Worm (Caenorhabditis elegans) whole organism, L1 larva: ENCODE data around the gene C44B7.5.
A peak's percentile ranks its signal among the peaks of the same experiment; 100 is the strongest.

ENCODE experiments used
- aha-1 ChIP-seq: fragments of 150-350 bp; optimal IDR thresholded peaks from 2 replicates; lab custom pipeline; 2014; ENCODE audit warnings: missing biosample characterization, missing genetic modification characterization
- ama-1 ChIP-seq: fragments of 150-350 bp; optimal IDR thresholded peaks from 2 replicates; lab custom pipeline; 2014
- ceh-8 ChIP-seq: fragments of 200-800 bp; sonication (Bioruptor generic); optimal IDR thresholded peaks from 2 replicates; lab custom pipeline; 2018; ENCODE audit warnings: mild to moderate bottlenecking, missing genetic modification characterization, moderate library complexity, missing compliant biosample characterization
- ceh-88 ChIP-seq: fragments of 200-800 bp; sonication (Bioruptor generic); IDR thresholded peaks from 2 replicates; pipeline ENCODE4 v1.3.6; 2022; ENCODE audit warnings: missing genetic modification characterization, missing compliant biosample characterization
- ces-1 ChIP-seq: fragments of 150-350 bp; optimal IDR thresholded peaks from 2 replicates; lab custom pipeline; 2014; ENCODE audit warnings: missing biosample characterization, missing genetic modification reagents, missing genetic modification characterization
- dpl-1 ChIP-seq, 3 experiments: fragments of 150-350 bp in 2 of 3; sonication (generic microtip) in 1 of 3; optimal IDR thresholded peaks; 2 replicates each; lab custom pipeline; 2014 to 2017; ENCODE audit warnings: missing biosample characterization in 3 of 3, missing genetic modification characterization in 3 of 3, missing genetic modification reagents in 3 of 3
- dsc-1 ChIP-seq: sonication (generic microtip); optimal IDR thresholded peaks from 2 replicates; lab custom pipeline; 2016; ENCODE audit warnings: mild to moderate bottlenecking, missing genetic modification characterization, missing compliant biosample characterization
- efl-1 ChIP-seq, 4 experiments: fragments of 150-350 bp; optimal IDR thresholded peaks in 3 of 4; peaks in 1 of 4; 1 replicate in 1 of 4; 2 replicates in 3 of 4; lab custom pipeline; 2014; ENCODE audit warnings: missing biosample characterization in 2 of 4, missing genetic modification characterization in 2 of 4, missing genetic modification reagents in 2 of 4
- efl-3 ChIP-seq: fragments of 200-800 bp; sonication (Bioruptor generic); optimal IDR thresholded peaks from 2 replicates; lab custom pipeline; 2018; ENCODE audit warnings: mild to moderate bottlenecking, missing genetic modification characterization, missing compliant biosample characterization
- elt-3 ChIP-seq, 6 experiments: fragments of 150-350 bp in 1 of 6; sonication (generic microtip); optimal IDR thresholded peaks; 2 replicates each; lab custom pipeline; 2017 to 2018; ENCODE audit warnings: missing biosample characterization in 6 of 6, missing genetic modification characterization in 6 of 6, inconsistent platforms in 1 of 6
- fkh-10 ChIP-seq: sonication (generic microtip); optimal IDR thresholded peaks from 2 replicates; lab custom pipeline; 2017; ENCODE audit warnings: missing biosample characterization, missing genetic modification reagents, missing genetic modification characterization
- fos-1 ChIP-seq: fragments of 150-350 bp; optimal IDR thresholded peaks from 2 replicates; lab custom pipeline; 2014; ENCODE audit warnings: missing biosample characterization, missing genetic modification characterization
- grh-1 ChIP-seq: fragments of 200-800 bp; sonication (Bioruptor generic); IDR thresholded peaks from 2 replicates; pipeline ENCODE4 v1.3.6; 2022; ENCODE audit warnings: missing genetic modification reagents, missing genetic modification characterization, missing compliant biosample characterization
- hlh-17 ChIP-seq: fragments of 200-800 bp; sonication (Bioruptor generic); optimal IDR thresholded peaks from 2 replicates; lab custom pipeline; 2018; ENCODE audit warnings: missing genetic modification characterization, mild to moderate bottlenecking, missing compliant biosample characterization, moderate library complexity, borderline replicate concordance
- irx-1 ChIP-seq: sonication (generic microtip); optimal IDR thresholded peaks from 2 replicates; lab custom pipeline; 2016; ENCODE audit warnings: missing genetic modification characterization, missing compliant biosample characterization
- isw-1 ChIP-seq: fragments of 200-800 bp; sonication (Bioruptor generic); IDR thresholded peaks from 2 replicates; pipeline ENCODE4 v1.3.6; 2022; ENCODE audit warnings: missing genetic modification characterization, missing compliant biosample characterization
- lin-14 ChIP-seq: fragments of 200-800 bp; sonication (Bioruptor generic); optimal IDR thresholded peaks from 2 replicates; lab custom pipeline; 2018; ENCODE audit warnings: mild to moderate bottlenecking, missing genetic modification characterization, moderate library complexity, missing compliant biosample characterization
- lin-35 ChIP-seq, 2 experiments: fragments of 150-350 bp; optimal IDR thresholded peaks; 2 replicates each; lab custom pipeline; 2014; ENCODE audit warnings: missing biosample characterization in 2 of 2, missing genetic modification characterization in 2 of 2, missing genetic modification reagents in 2 of 2
- lin-39 ChIP-seq: fragments of 150-350 bp; optimal IDR thresholded peaks from 2 replicates; lab custom pipeline; 2014; ENCODE audit warnings: missing biosample characterization, missing genetic modification reagents, missing genetic modification characterization
- lir-3 ChIP-seq: sonication (generic microtip); optimal IDR thresholded peaks from 2 replicates; lab custom pipeline; 2016; ENCODE audit warnings: mild to moderate bottlenecking, missing genetic modification characterization, moderate library complexity, missing compliant biosample characterization; ENCODE audit not compliant: poor library complexity
- lsy-2 ChIP-seq, 2 experiments: fragments of 150-350 bp; optimal IDR thresholded peaks; 2 replicates each; lab custom pipeline; 2014; ENCODE audit warnings: missing biosample characterization in 2 of 2, missing genetic modification characterization in 2 of 2
- mab-9 ChIP-seq: fragments of 200-800 bp; sonication (Bioruptor generic); IDR thresholded peaks from 2 replicates; pipeline ENCODE4 v1.3.6; 2022; ENCODE audit warnings: missing genetic modification reagents, missing genetic modification characterization, missing compliant biosample characterization
- mdl-1 ChIP-seq, 2 experiments: fragments of 150-350 bp; optimal IDR thresholded peaks; 2 replicates each; lab custom pipeline; 2014 to 2017; ENCODE audit warnings: missing biosample characterization in 2 of 2, missing genetic modification characterization in 2 of 2, inconsistent platforms in 1 of 2
- nhr-12 ChIP-seq: sonication (generic microtip); optimal IDR thresholded peaks from 2 replicates; lab custom pipeline; 2017; ENCODE audit warnings: missing biosample characterization, missing genetic modification characterization
- nhr-19 ChIP-seq: fragments of 200-800 bp; sonication (Bioruptor generic); conservative IDR thresholded peaks from 2 replicates; pipeline ENCODE4 v1.3.6; 2022; ENCODE audit warnings: missing genetic modification characterization, missing compliant biosample characterization
- nhr-20 ChIP-seq: sonication (generic microtip); optimal IDR thresholded peaks from 2 replicates; lab custom pipeline; 2016; ENCODE audit warnings: mild to moderate bottlenecking, missing genetic modification characterization, missing compliant biosample characterization
- nhr-47 ChIP-seq: sonication (generic microtip); optimal IDR thresholded peaks from 2 replicates; lab custom pipeline; 2016; ENCODE audit warnings: mild to moderate bottlenecking, missing genetic modification characterization, moderate library complexity, missing compliant biosample characterization
- nhr-71 ChIP-seq: sonication (generic microtip); optimal IDR thresholded peaks from 2 replicates; lab custom pipeline; 2016; ENCODE audit warnings: mild to moderate bottlenecking, missing genetic modification characterization, moderate library complexity, missing compliant biosample characterization
- nhr-76 ChIP-seq: sonication (generic microtip); optimal IDR thresholded peaks from 2 replicates; lab custom pipeline; 2017; ENCODE audit warnings: missing biosample characterization, missing genetic modification characterization
- nhr-84 ChIP-seq: sonication (generic microtip); optimal IDR thresholded peaks from 2 replicates; lab custom pipeline; 2017; ENCODE audit warnings: missing biosample characterization, missing genetic modification characterization
- nhr-85 ChIP-seq: sonication (generic microtip); peaks from one replicate; lab custom pipeline; 2016; ENCODE audit warnings: missing genetic modification characterization, inconsistent platforms, missing compliant biosample characterization
- rnt-1 ChIP-seq: sonication (generic microtip); optimal IDR thresholded peaks from 2 replicates; lab custom pipeline; 2016; ENCODE audit warnings: mild to moderate bottlenecking, missing genetic modification characterization, moderate library complexity, missing compliant biosample characterization
- skn-1 ChIP-seq: fragments of 150-350 bp; optimal IDR thresholded peaks from 2 replicates; lab custom pipeline; 2014; ENCODE audit warnings: missing biosample characterization, missing genetic modification characterization
- snpc-4 ChIP-seq: fragments of 150-350 bp; optimal IDR thresholded peaks from 2 replicates; lab custom pipeline; 2014; ENCODE audit warnings: missing biosample characterization, missing genetic modification characterization
- sox-4 ChIP-seq: sonication (generic microtip); optimal IDR thresholded peaks from 2 replicates; lab custom pipeline; 2016; ENCODE audit warnings: missing genetic modification characterization, missing compliant biosample characterization
- sptf-1 ChIP-seq: fragments of 150-350 bp; optimal IDR thresholded peaks from 2 replicates; lab custom pipeline; 2014; ENCODE audit warnings: missing biosample characterization, missing genetic modification characterization
- sup-37 ChIP-seq: fragments of 200-800 bp; sonication (Bioruptor generic); optimal IDR thresholded peaks from 2 replicates; lab custom pipeline; 2018; ENCODE audit warnings: mild to moderate bottlenecking, missing genetic modification characterization, missing compliant biosample characterization
- tlp-1 ChIP-seq: fragments of 150-350 bp; optimal IDR thresholded peaks from 2 replicates; lab custom pipeline; 2014; ENCODE audit warnings: missing biosample characterization, missing genetic modification characterization
- unc-86 ChIP-seq: sonication (generic microtip); optimal IDR thresholded peaks from 2 replicates; lab custom pipeline; 2016; ENCODE audit warnings: missing genetic modification characterization, missing compliant biosample characterization
- vab-15 ChIP-seq: sonication (generic microtip); optimal IDR thresholded peaks from 2 replicates; lab custom pipeline; 2017; ENCODE audit warnings: missing genotype, mild to moderate bottlenecking, missing genetic modification characterization, missing compliant biosample characterization
- zag-1 ChIP-seq: fragments of 150-350 bp; optimal IDR thresholded peaks from 2 replicates; lab custom pipeline; 2014; ENCODE audit warnings: missing biosample characterization, missing genetic modification characterization
- zip-4 ChIP-seq: fragments of 200-800 bp; sonication (Bioruptor generic); optimal IDR thresholded peaks from 2 replicates; lab custom pipeline; 2018; ENCODE audit warnings: mild to moderate bottlenecking, missing genetic modification characterization, moderate library complexity, missing compliant biosample characterization
- ztf-4 ChIP-seq: fragments of 150-350 bp; optimal IDR thresholded peaks from 2 replicates; lab custom pipeline; 2014; ENCODE audit warnings: missing biosample characterization, missing genetic modification characterization

C44B7.5 gene

ce11 chrII:6891176-6891575, 18.8 kb upstream of the C44B7.5 start (continued):
- peak; percentile 29 for TF ChIP-seq lir-3 (tag; lab: Kevin White, UChicago)
- peak in 2 of 3 experiments; percentile 15 to 38 for TF ChIP-seq dpl-1 (GFP tag; optimal IDR thresholded peaks at IDR 0.05; lab: Kevin White, UChicago)
- TF ChIP-seq grh-1 (GFP tag; lab: Robert Waterston, UW), result 0 out of 2 replicates have a peak, but pooled peaks have one; percentile 9
- TF ChIP-seq irx-1 (tag; lab: Kevin White, UChicago), result peak; percentile 5
- TF ChIP-seq unc-86 (tag; lab: Kevin White, UChicago), result no peak
- no peak for TF ChIP-seq sptf-1 (tag; lab: Kevin White, UChicago)
- peak; percentile 88 for TF ChIP-seq lin-14 (GFP tag; lab: Kevin White, UChicago)

ce11 chrII:6890095-6890494, 17.7 kb upstream of the C44B7.5 start, which contains the start of gene acer-1:
TSS of gene acer-1 (minus strand) at chrII:6890400.
- no peak for TF ChIP-seq tlp-1 (tag; lab: Kevin White, UChicago)
- no peak for TF ChIP-seq aha-1
- no peak for TF ChIP-seq lsy-2 (tag; optimal IDR thresholded peaks at IDR 0.05; lab: Kevin White, UChicago)
- TF ChIP-seq rnt-1 (tag; lab: Kevin White, UChicago), result peak; percentile 28
- TF ChIP-seq efl-1 (optimal IDR thresholded peaks at IDR 0.05; lab: Kevin White, UChicago), result no peak
- TF ChIP-seq efl-1 (GFP tag; optimal IDR thresholded peaks at IDR 0.05 in 1 of 2; lab: Kevin White, UChicago), result peak in 1 of 2 experiments; percentile 59
- TF ChIP-seq ztf-4 (tag; lab: Kevin White, UChicago), result peak; percentile 46
- peak; percentile 33 for TF ChIP-seq nhr-71 (tag; lab: Kevin White, UChicago)
- TF ChIP-seq nhr-85 (tag; lab: Kevin White, UChicago), result peak; percentile 75
- TF ChIP-seq ama-1, result peak; percentile 31
- no peak for TF ChIP-seq vab-15 (tag; lab: Kevin White, UChicago)
- no peak for TF ChIP-seq ceh-8 (GFP tag; lab: Kevin White, UChicago)
- 0 out of 2 replicates have a peak, but pooled peaks have one; percentile 42 for TF ChIP-seq ceh-88 (GFP tag; lab: Robert Waterston, UW)
- TF ChIP-seq skn-1 (tag; lab: Kevin White, UChicago), result no peak
- no peak for TF ChIP-seq nhr-76 (tag; lab: Kevin White, UChicago)
- peak; percentile 12; the same call in 1 of the 2 replicates for TF ChIP-seq nhr-19 (GFP tag; lab: Robert Waterston, UW)
- TF ChIP-seq, all 84 proteins: peak for 8

DNA sequence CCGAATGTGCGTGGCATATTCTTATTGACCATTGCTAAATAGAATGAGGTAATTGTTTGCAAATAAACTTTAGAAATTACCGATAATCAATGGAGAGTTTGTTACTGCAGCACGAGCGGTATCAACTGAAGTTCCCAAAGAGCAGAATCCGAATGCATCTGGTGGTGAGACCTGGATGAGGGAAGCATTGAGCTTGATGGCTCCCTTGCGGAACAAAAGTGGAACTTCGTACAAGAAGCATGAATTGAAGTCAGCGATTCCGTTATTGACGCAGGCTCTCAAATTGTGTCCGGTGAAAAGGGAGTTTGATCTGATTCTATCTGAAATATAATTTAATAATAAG, 17.2 kb upstream of the C44B7.5 start:
- TF ChIP-seq nhr-84 (tag; lab: Kevin White, UChicago) (no peak), ama-1 (peak; percentile 40), zip-4 (GFP tag; lab: Kevin White, UChicago) (peak; percentile 40), nhr-71 (tag; lab: Kevin White, UChicago) (peak; percentile 36), lin-14 (GFP tag; lab: Kevin White, UChicago) (no peak), lin-39 (no peak), nhr-47 (tag; lab: Kevin White, UChicago) (peak; percentile 24), sox-4 (tag; lab: Kevin White, UChicago) (no peak), lin-35 (GFP tag; optimal IDR thresholded peaks at IDR 0.05; lab: Kevin White, UChicago) (peak in 1 of 2 experiments; percentile 35), isw-1 (no peak), nhr-76 (tag; lab: Kevin White, UChicago) (no peak), dsc-1 (tag; lab: Kevin White, UChicago) (no peak), sptf-1 (tag; lab: Kevin White, UChicago) (no peak)

ce11 chrII:6888661-6889579, 16.5 kb upstream of the C44B7.5 start:
- TF ChIP-seq sup-37 (GFP tag; lab: Kevin White, UChicago), result no peak
- peak; percentile 9 for TF ChIP-seq lir-3 (tag; lab: Kevin White, UChicago)
- TF ChIP-seq elt-3 (tag; optimal IDR thresholded peaks at IDR 0.05; lab: Kevin White, UChicago), result no peak
- TF ChIP-seq ces-1 (GFP tag; lab: Kevin White, UChicago), result no peak
- TF ChIP-seq hlh-17 (GFP tag; lab: Kevin White, UChicago), result no peak
- no peak for TF ChIP-seq snpc-4 (tag; lab: Kevin White, UChicago)
- peak; percentile 11 for TF ChIP-seq nhr-20 (tag; lab: Kevin White, UChicago)
- no peak for TF ChIP-seq fos-1 (tag; lab: Kevin White, UChicago)
- TF ChIP-seq zag-1 (tag; lab: Kevin White, UChicago), result no peak
- no peak for TF ChIP-seq fkh-10 (GFP tag; lab: Kevin White, UChicago)
- no peak for TF ChIP-seq irx-1 (tag; lab: Kevin White, UChicago)
- TF ChIP-seq mdl-1 (tag; optimal IDR thresholded peaks at IDR 0.05; lab: Kevin White, UChicago), result no peak
- TF ChIP-seq mab-9 (GFP tag; lab: Robert Waterston, UW), result no peak
- peak in 1 of 2 experiments; percentile 9 for TF ChIP-seq lin-35 (GFP tag; optimal IDR thresholded peaks at IDR 0.05; lab: Kevin White, UChicago)
- TF ChIP-seq efl-3 (GFP tag; lab: Kevin White, UChicago), result no peak
- no peak for TF ChIP-seq ceh-88 (GFP tag; lab: Robert Waterston, UW)
- no peak for TF ChIP-seq efl-1 (optimal IDR thresholded peaks at IDR 0.05; lab: Kevin White, UChicago)
- peak in 1 of 2 experiments; percentile 90 for TF ChIP-seq efl-1 (GFP tag; optimal IDR thresholded peaks at IDR 0.05 in 1 of 2; lab: Kevin White, UChicago)
- TF ChIP-seq nhr-12 (tag; lab: Kevin White, UChicago), result no peak
